Fruit fly (Drosophila melanogaster): ENCODE data around the gene Antp.

- TF ChIP-seq Hr78 (GFP tag; optimal IDR thresholded peaks at IDR 0.05) (no peak), br (GFP tag; optimal IDR thresholded peaks at IDR 0.05) (no peak), CG9705 (GFP tag; optimal IDR thresholded peaks at IDR 0.05) (no peak), Dfd (GFP tag; optimal IDR thresholded peaks at IDR 0.05) (no peak), Myc (optimal IDR thresholded peaks at IDR 0.05) (no peak), HLH106 (tag; optimal IDR thresholded peaks at IDR 0.05) (no peak)
Observed at dm6 chr3R:7035703-7036266, 36.8 kb upstream of the Antp start.

Measured in whole organism, wandering third instar larva.